Worm (Caenorhabditis elegans): ENCODE data around the gene srh-276.

Gene srh-276

DNA sequence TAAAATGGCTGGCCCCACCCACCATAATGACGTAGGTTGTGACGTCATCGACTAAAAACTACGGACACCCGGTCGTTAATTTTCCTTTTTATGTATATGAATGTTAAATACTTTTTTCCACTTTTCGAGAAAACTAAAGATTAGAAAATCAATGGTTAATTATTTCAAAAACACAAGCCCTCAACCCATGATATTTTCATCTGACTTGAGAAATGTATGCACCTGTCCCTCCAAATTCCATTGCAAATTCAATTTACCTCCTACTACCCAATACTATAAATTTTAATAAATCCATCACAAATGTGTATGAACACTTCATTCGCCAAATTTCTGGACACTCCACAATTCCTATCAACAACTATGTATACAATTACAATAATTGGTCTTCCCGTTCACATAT lies at the start of gene srh-276:
Gene srh-276 (plus strand): TSS at position 301 of the 400 bp plus-strand sequence.
- TF ChIP-seq nhr-12 (tag; optimal IDR thresholded peaks at IDR 0.05) = no peak
- no peak for TF ChIP-seq flh-1 (GFP tag; optimal IDR thresholded peaks at IDR 0.05)
- TF ChIP-seq elt-1 (tag; optimal IDR thresholded peaks at IDR 0.05; ENCODE audit: borderline replicate concordance, insufficient read depth) = no peak
- no peak for TF ChIP-seq hlh-1 (tag; optimal IDR thresholded peaks at IDR 0.05)
- TF ChIP-seq zip-8 (tag; optimal IDR thresholded peaks at IDR 0.05) = peak; percentile 74

DNA sequence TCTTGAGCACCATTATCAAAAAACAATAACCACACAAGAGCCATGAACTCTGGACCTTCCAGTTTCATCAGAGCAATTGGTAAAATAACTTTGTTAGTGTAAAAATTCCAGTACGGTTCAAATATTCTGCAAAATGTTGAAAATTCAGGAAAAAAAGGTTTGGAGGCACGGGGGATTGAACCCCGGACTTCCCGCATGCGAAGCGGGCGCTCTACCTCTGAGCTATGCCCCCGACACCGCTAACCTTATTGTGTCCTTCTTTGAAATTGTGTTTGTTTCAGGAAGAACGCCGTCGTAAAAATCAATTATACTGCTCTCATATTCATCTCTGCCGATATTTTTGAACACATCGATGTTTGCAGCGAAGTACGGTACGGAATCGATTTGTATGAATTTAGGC lies 49.3 kb upstream of the srh-276 start:
- no peak for TF ChIP-seq blmp-1 (tag; optimal IDR thresholded peaks at IDR 0.05)
- TF ChIP-seq lin-13 (tag; optimal IDR thresholded peaks at IDR 0.05) = no peak
- TF ChIP-seq unc-120 (tag; optimal IDR thresholded peaks at IDR 0.05; ENCODE audit: poor library complexity, severe bottlenecking) = no peak
- no peak for TF ChIP-seq nhr-76 (tag; optimal IDR thresholded peaks at IDR 0.05)
- no peak for TF ChIP-seq drap-1 (GFP tag; optimal IDR thresholded peaks at IDR 0.05)
- TF ChIP-seq ceh-39 (tag; optimal IDR thresholded peaks at IDR 0.05) = no peak
- TF ChIP-seq elt-3 (tag; optimal IDR thresholded peaks at IDR 0.05) = no peak
- TF ChIP-seq mls-2 (tag; optimal IDR thresholded peaks at IDR 0.05) = no peak
- TF ChIP-seq ceh-83 (GFP tag; optimal IDR thresholded peaks at IDR 0.05) = no peak
- no peak for TF ChIP-seq pha-4 (tag; optimal IDR thresholded peaks at IDR 0.05)
- no peak for TF ChIP-seq ham-2 (GFP tag; optimal IDR thresholded peaks at IDR 0.05)
- no peak for TF ChIP-seq ces-1 (GFP tag; optimal IDR thresholded peaks at IDR 0.05)
- no peak for TF ChIP-seq tbx-8 (GFP tag; optimal IDR thresholded peaks at IDR 0.05)

DNA sequence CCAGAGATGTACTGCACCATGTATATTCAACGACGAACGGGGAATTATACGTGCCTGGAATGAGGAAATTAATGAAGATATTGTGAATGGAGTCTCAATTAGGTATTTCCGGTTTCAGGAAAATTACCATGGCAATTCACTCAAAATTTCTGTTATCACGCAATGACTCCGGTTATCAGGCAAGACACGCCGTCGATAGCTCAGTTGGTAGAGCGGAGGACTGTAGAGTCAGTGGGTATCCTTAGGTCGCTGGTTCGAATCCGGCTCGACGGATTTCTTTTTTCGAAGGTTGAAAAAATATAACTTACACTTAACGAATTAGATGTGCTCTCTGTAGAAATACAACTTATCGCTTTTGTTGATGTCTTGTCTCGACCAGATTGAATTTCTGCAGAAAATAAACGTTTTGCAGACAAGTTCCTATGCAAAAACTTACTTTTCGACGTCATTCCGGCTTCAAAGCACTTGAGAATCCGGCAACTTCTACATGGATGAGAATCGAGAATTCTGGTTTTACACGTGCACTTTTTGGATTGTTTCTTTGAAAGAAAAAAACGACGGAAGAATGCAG lies 48.6 kb upstream of the srh-276 start:
- TF ChIP-seq ceh-83 (GFP tag; optimal IDR thresholded peaks at IDR 0.05) (no peak), bed-3 (GFP tag; optimal IDR thresholded peaks at IDR 0.05) (no peak), mep-1 (tag; optimal IDR thresholded peaks at IDR 0.05) (no peak), lsy-2 (tag; optimal IDR thresholded peaks at IDR 0.05) (no peak), tbx-8 (GFP tag; optimal IDR thresholded peaks at IDR 0.05) (no peak), elt-1 (tag; optimal IDR thresholded peaks at IDR 0.05; ENCODE audit: borderline replicate concordance, insufficient read depth) (no peak), unc-39 (tag; optimal IDR thresholded peaks at IDR 0.05) (no peak), ham-2 (GFP tag; optimal IDR thresholded peaks at IDR 0.05) (no peak), elt-3 (tag; optimal IDR thresholded peaks at IDR 0.05) (no peak), mab-5 (tag; optimal IDR thresholded peaks at IDR 0.05) (no peak), nhr-76 (tag; optimal IDR thresholded peaks at IDR 0.05) (no peak)

DNA sequence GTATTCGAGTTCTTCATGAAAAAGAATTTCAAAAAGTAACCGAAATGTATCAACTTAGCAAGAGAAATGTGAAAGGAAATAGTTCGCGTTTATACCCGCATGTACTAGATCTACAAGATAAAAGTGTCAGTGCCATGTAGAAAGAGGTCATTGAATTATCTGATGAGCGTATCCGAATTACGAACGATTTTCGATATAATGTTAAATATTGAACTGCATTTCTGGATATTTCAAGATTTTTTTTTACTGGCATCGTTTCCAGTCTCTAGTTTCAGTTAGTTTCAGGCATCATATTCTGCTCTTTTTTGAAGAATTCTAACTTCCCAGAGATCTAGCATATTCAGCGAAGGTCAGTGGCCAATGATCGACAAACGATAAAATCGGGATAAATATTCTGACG lies 47.8 kb upstream of the srh-276 start, which contains the start of gene nhr-150:
Gene nhr-150 (minus strand): TSS at position 92 of the 400 bp plus-strand sequence.
- TF ChIP-seq ces-1 (GFP tag; optimal IDR thresholded peaks at IDR 0.05) (no peak), M03D4.4 (tag; optimal IDR thresholded peaks at IDR 0.05) (no peak), ceh-83 (GFP tag; optimal IDR thresholded peaks at IDR 0.05) (no peak), elt-1 (tag; optimal IDR thresholded peaks at IDR 0.05; ENCODE audit: borderline replicate concordance, insufficient read depth) (peak; percentile 61), nhr-2 (tag; optimal IDR thresholded peaks at IDR 0.05) (no peak), mep-1 (tag; optimal IDR thresholded peaks at IDR 0.05) (no peak)

ce11 chrV:15483563-15483962 lies 45.6 kb upstream of the srh-276 start:
- no peak for TF ChIP-seq elt-1 (tag; optimal IDR thresholded peaks at IDR 0.05; ENCODE audit: borderline replicate concordance, insufficient read depth)
- TF ChIP-seq sem-2 (GFP tag; optimal IDR thresholded peaks at IDR 0.05) = no peak
- TF ChIP-seq lsy-2 (tag; optimal IDR thresholded peaks at IDR 0.05) = no peak
- no peak for TF ChIP-seq cnd-1 (tag; optimal IDR thresholded peaks at IDR 0.05)
- TF ChIP-seq lin-32 (GFP tag; optimal IDR thresholded peaks at IDR 0.05) = no peak
- TF ChIP-seq snpc-4 (tag; optimal IDR thresholded peaks at IDR 0.05) = no peak
- TF ChIP-seq mab-5 (tag; optimal IDR thresholded peaks at IDR 0.05) = no peak
- TF ChIP-seq ceh-83 (GFP tag; optimal IDR thresholded peaks at IDR 0.05) = no peak
- TF ChIP-seq bed-3 (GFP tag; optimal IDR thresholded peaks at IDR 0.05) = no peak
- no peak for TF ChIP-seq M03D4.4 (tag; optimal IDR thresholded peaks at IDR 0.05)
- TF ChIP-seq tbx-8 (GFP tag; optimal IDR thresholded peaks at IDR 0.05) = no peak
- TF ChIP-seq blmp-1 (tag; optimal IDR thresholded peaks at IDR 0.05) = no peak
- no peak for TF ChIP-seq zip-8 (tag; optimal IDR thresholded peaks at IDR 0.05)
- TF ChIP-seq sptf-1 (tag; optimal IDR thresholded peaks at IDR 0.05) = no peak
